Worm (Caenorhabditis elegans): ENCODE data around the gene T11F9.14.

ce11 chrV:11526927-11527491, 46.4 kb upstream of the T11F9.14 start:
- no peak for TF ChIP-seq aly-2 (tag; optimal IDR thresholded peaks at IDR 0.05)
- no peak for TF ChIP-seq ztf-4 (tag; optimal IDR thresholded peaks at IDR 0.05)
- TF ChIP-seq ZK546.5 (tag; optimal IDR thresholded peaks at IDR 0.05) = no peak
- no peak for TF ChIP-seq unc-62 (GFP tag; optimal IDR thresholded peaks at IDR 0.05)
- no peak for TF ChIP-seq lsy-2 (tag; optimal IDR thresholded peaks at IDR 0.05)
- no peak for TF ChIP-seq fos-1 (tag; optimal IDR thresholded peaks at IDR 0.05)
- TF ChIP-seq egl-27 (tag; optimal IDR thresholded peaks at IDR 0.05) = no peak
